Worm (Caenorhabditis elegans) whole organism, late embryonic: Measurements from ENCODE around the gene F14E5.2.

Experiments used
- C38D4.7 ChIP-seq: fragments of 200-800 bp; sonication (Bioruptor generic); optimal IDR thresholded peaks from 2 replicates; lab custom pipeline; 2018; ENCODE audit warnings: mild to moderate bottlenecking, missing genetic modification characterization, moderate library complexity, missing compliant biosample characterization
- F13H6.1 ChIP-seq: sonication (generic microtip); optimal IDR thresholded peaks from 2 replicates; lab custom pipeline; 2016; ENCODE audit warnings: missing genetic modification characterization, missing compliant biosample characterization
- K09A11.1 ChIP-seq: sonication (generic microtip); optimal IDR thresholded peaks from 2 replicates; lab custom pipeline; 2017; ENCODE audit warnings: antibody characterized with exemption, mild to moderate bottlenecking, missing genetic modification characterization, missing compliant biosample characterization; ENCODE audit not compliant: insufficient read depth
- T23F11.4 ChIP-seq: fragments of 200-800 bp; sonication (Bioruptor generic); optimal IDR thresholded peaks from 2 replicates; lab custom pipeline; 2018; ENCODE audit warnings: mild to moderate bottlenecking, missing genetic modification characterization, missing compliant biosample characterization
- Y22D7AL.16 ChIP-seq: sonication (generic microtip); optimal IDR thresholded peaks from 2 replicates; lab custom pipeline; 2016; ENCODE audit warnings: missing genetic modification characterization, missing compliant biosample characterization
- ahr-1 ChIP-seq: sonication (generic microtip); optimal IDR thresholded peaks from 2 replicates; lab custom pipeline; 2016; ENCODE audit warnings: missing genetic modification characterization, missing compliant biosample characterization
- ceh-18 ChIP-seq: sonication (generic microtip); optimal IDR thresholded peaks from 2 replicates; lab custom pipeline; 2016; ENCODE audit warnings: missing genetic modification characterization, missing compliant biosample characterization
- ceh-19 ChIP-seq: fragments of 200-800 bp; sonication (Bioruptor generic); optimal IDR thresholded peaks from 2 replicates; lab custom pipeline; 2018; ENCODE audit warnings: mild to moderate bottlenecking, missing genetic modification characterization, missing compliant biosample characterization
- ceh-22 ChIP-seq: sonication (generic microtip); optimal IDR thresholded peaks from 2 replicates; lab custom pipeline; 2017; ENCODE audit warnings: missing biosample characterization, missing genetic modification characterization
- ceh-34 ChIP-seq: sonication (generic microtip); optimal IDR thresholded peaks from 2 replicates; lab custom pipeline; 2016; ENCODE audit warnings: mild to moderate bottlenecking, missing genetic modification characterization, missing compliant biosample characterization
- ceh-48 ChIP-seq: sonication (generic microtip); optimal IDR thresholded peaks from 2 replicates; lab custom pipeline; 2016; ENCODE audit warnings: missing genetic modification characterization, inconsistent platforms, missing compliant biosample characterization
- ceh-9 ChIP-seq: sonication (generic microtip); optimal IDR thresholded peaks from 2 replicates; lab custom pipeline; 2016; ENCODE audit warnings: mild to moderate bottlenecking, missing genetic modification characterization, inconsistent platforms, missing compliant biosample characterization
- che-1 ChIP-seq: sonication (generic microtip); optimal IDR thresholded peaks from 2 replicates; lab custom pipeline; 2016; ENCODE audit warnings: mild to moderate bottlenecking, missing genetic modification characterization, missing compliant biosample characterization
- dve-1 ChIP-seq: sonication (generic microtip); optimal IDR thresholded peaks from 2 replicates; lab custom pipeline; 2017; ENCODE audit warnings: antibody characterized with exemption, mild to moderate bottlenecking, missing genetic modification characterization, missing compliant biosample characterization
- ets-4 ChIP-seq: sonication (generic microtip); optimal IDR thresholded peaks from 2 replicates; lab custom pipeline; 2016; ENCODE audit warnings: missing genetic modification characterization, missing compliant biosample characterization
- eyg-1 ChIP-seq: sonication (generic microtip); optimal IDR thresholded peaks from 2 replicates; lab custom pipeline; 2016; ENCODE audit warnings: missing genotype, missing genetic modification characterization, missing compliant biosample characterization
- fkh-10 ChIP-seq: fragments of 150-350 bp; optimal IDR thresholded peaks from 2 replicates; lab custom pipeline; 2014; ENCODE audit warnings: missing biosample characterization, missing genetic modification reagents, missing genetic modification characterization
- gmeb-2 ChIP-seq: sonication (generic microtip); optimal IDR thresholded peaks from 2 replicates; lab custom pipeline; 2016; ENCODE audit warnings: missing genetic modification characterization, inconsistent platforms, missing compliant biosample characterization
- hlh-13 ChIP-seq: fragments of 200-800 bp; sonication (Bioruptor generic); optimal IDR thresholded peaks from 2 replicates; lab custom pipeline; 2018; ENCODE audit warnings: mild to moderate bottlenecking, missing genetic modification characterization, missing compliant biosample characterization
- hlh-15 ChIP-seq: sonication (generic microtip); optimal IDR thresholded peaks from 2 replicates; lab custom pipeline; 2016; ENCODE audit warnings: missing genetic modification characterization, missing compliant biosample characterization
- hlh-30 ChIP-seq: sonication (generic microtip); optimal IDR thresholded peaks from 2 replicates; lab custom pipeline; 2017; ENCODE audit warnings: antibody characterized with exemption, missing genetic modification characterization, missing compliant biosample characterization; ENCODE audit not compliant: insufficient read depth
- hlh-8 ChIP-seq: sonication (generic microtip); optimal IDR thresholded peaks from 2 replicates; lab custom pipeline; 2016; ENCODE audit warnings: missing genotype, missing genetic modification characterization, missing compliant biosample characterization
- lin-11 ChIP-seq: fragments of 200-800 bp; sonication (Bioruptor generic); optimal IDR thresholded peaks from 2 replicates; lab custom pipeline; 2018; ENCODE audit warnings: mild to moderate bottlenecking, missing genetic modification characterization, missing compliant biosample characterization
- madf-2 ChIP-seq: sonication (generic microtip); optimal IDR thresholded peaks from 2 replicates; lab custom pipeline; 2017; ENCODE audit warnings: missing genetic modification characterization, missing compliant biosample characterization
- mec-3 ChIP-seq: sonication (generic microtip); optimal IDR thresholded peaks from 2 replicates; lab custom pipeline; 2016; ENCODE audit warnings: borderline replicate concordance, missing genetic modification characterization, missing compliant biosample characterization
- nhr-11 ChIP-seq: fragments of 150-350 bp; optimal IDR thresholded peaks from 2 replicates; lab custom pipeline; 2014; ENCODE audit warnings: missing biosample characterization, missing genetic modification characterization
- nhr-232 ChIP-seq: sonication (generic microtip); optimal IDR thresholded peaks from 2 replicates; lab custom pipeline; 2016; ENCODE audit warnings: missing genetic modification characterization, missing compliant biosample characterization
- npax-4 ChIP-seq: sonication (generic microtip); optimal IDR thresholded peaks from 2 replicates; lab custom pipeline; 2016; ENCODE audit warnings: missing genetic modification characterization, missing compliant biosample characterization
- odd-2 ChIP-seq: sonication (generic microtip); optimal IDR thresholded peaks from 2 replicates; lab custom pipeline; 2017; ENCODE audit warnings: antibody characterized with exemption, mild to moderate bottlenecking, missing genetic modification characterization, missing compliant biosample characterization
- pag-3 ChIP-seq: sonication (generic microtip); optimal IDR thresholded peaks from 2 replicates; lab custom pipeline; 2016; ENCODE audit warnings: missing compliant biosample characterization, missing genetic modification characterization, borderline replicate concordance
- pat-9 ChIP-seq: fragments of 200-800 bp; sonication (Bioruptor generic); optimal IDR thresholded peaks from 2 replicates; lab custom pipeline; 2018; ENCODE audit warnings: mild to moderate bottlenecking, missing genetic modification characterization, moderate library complexity, missing compliant biosample characterization
- pha-4 ChIP-seq: fragments of 150-350 bp; optimal IDR thresholded peaks from 2 replicates; lab custom pipeline; 2018; ENCODE audit warnings: missing biosample characterization, missing genetic modification reagents, missing genetic modification characterization
- pqm-1 ChIP-seq: sonication (generic microtip); optimal IDR thresholded peaks from 2 replicates; lab custom pipeline; 2016; ENCODE audit warnings: missing genetic modification characterization, missing compliant biosample characterization
- ref-2 ChIP-seq: sonication (generic microtip); optimal IDR thresholded peaks from 2 replicates; lab custom pipeline; 2016; ENCODE audit warnings: missing genetic modification characterization, missing compliant biosample characterization
- rnt-1 ChIP-seq: sonication (generic microtip); optimal IDR thresholded peaks from 2 replicates; lab custom pipeline; 2016; ENCODE audit warnings: missing genetic modification characterization, missing compliant biosample characterization
- sox-2 ChIP-seq: fragments of 200-800 bp; sonication (Bioruptor generic); IDR thresholded peaks from 2 replicates; pipeline ENCODE4 v1.3.6; 2022; ENCODE audit warnings: missing genetic modification reagents, missing genetic modification characterization, missing compliant biosample characterization
- syd-9 ChIP-seq: sonication (generic microtip); optimal IDR thresholded peaks from 2 replicates; lab custom pipeline; 2016; ENCODE audit warnings: mild to moderate bottlenecking, missing genetic modification characterization, moderate library complexity, missing compliant biosample characterization
- tbx-7 ChIP-seq: sonication (generic microtip); optimal IDR thresholded peaks from 2 replicates; lab custom pipeline; 2016; ENCODE audit warnings: missing genotype, missing genetic modification characterization, missing compliant biosample characterization
- unc-3 ChIP-seq, 2 experiments: fragments of 200-800 bp in 1 of 2; sonication (Bioruptor generic) in 1 of 2; sonication (generic microtip) in 1 of 2; conservative IDR thresholded peaks in 1 of 2; optimal IDR thresholded peaks in 1 of 2; 2 replicates each; pipeline versions ENCODE4 v1.3.6 to Lab custom; 2016 to 2022; ENCODE audit warnings: missing compliant biosample characterization in 2 of 2, missing genetic modification characterization in 2 of 2, missing genetic modification reagents in 1 of 2
- zip-5 ChIP-seq: sonication (generic microtip); optimal IDR thresholded peaks from 2 replicates; lab custom pipeline; 2016; ENCODE audit warnings: missing genetic modification characterization, missing compliant biosample characterization
- ztf-16 ChIP-seq: sonication (generic microtip); optimal IDR thresholded peaks from 2 replicates; lab custom pipeline; 2017; ENCODE audit warnings: missing genetic modification characterization, missing compliant biosample characterization

F14E5.2 gene

DNA sequence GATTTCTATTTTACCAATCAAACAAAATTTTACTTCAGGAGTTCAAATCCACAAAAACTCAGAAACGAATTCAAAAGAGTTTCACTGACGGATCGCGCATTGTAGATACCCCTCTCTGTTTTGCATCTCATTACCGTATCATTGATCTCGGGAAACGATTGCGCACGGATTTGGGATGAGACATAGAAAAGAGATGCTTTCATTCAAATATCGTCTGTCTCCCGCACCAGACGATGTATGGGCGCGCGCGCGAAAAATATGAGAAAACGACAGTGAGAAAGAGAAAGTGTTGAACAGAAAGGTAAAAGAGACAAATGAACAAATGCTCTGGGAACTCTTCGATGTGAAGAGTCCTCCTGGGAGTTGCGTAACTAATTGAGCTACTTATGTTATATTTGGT, 17.7 kb downstream of the F14E5.2 start:
- TF ChIP-seq mec-3: no peak
- TF ChIP-seq dve-1 (tag; lab: Kevin White, UChicago): no peak
- TF ChIP-seq hlh-30 (tag; lab: Kevin White, UChicago): no peak
- TF ChIP-seq pqm-1 (tag; lab: Kevin White, UChicago): no peak

DNA sequence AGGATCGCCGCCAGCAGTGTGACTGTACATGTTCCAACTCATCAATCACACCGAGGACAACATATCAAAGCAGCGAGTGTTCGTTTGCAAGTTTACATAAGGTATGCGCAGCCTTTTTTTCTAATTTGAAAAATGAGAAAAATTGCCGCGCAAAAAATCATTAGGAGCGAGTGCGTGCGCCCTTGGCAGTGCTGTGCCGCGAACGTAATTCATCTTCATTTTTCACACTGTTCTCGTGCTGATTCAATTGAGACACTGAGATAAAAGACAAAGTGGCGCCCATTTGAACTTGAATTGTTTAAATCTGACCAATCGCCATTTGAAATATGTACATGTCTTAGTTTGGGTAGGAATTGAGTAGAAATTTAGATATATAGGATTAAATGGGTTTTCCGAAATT, 19.1 kb downstream of the F14E5.2 start:
- TF ChIP-seq ceh-18 (tag; lab: Kevin White, UChicago): no peak
- TF ChIP-seq hlh-13: no peak
- TF ChIP-seq zip-5 (tag; lab: Kevin White, UChicago): no peak
- no peak for TF ChIP-seq ref-2 (tag; lab: Kevin White, UChicago)
- no peak for TF ChIP-seq ceh-48 (tag; lab: Kevin White, UChicago)
- no peak for TF ChIP-seq ztf-16 (tag; lab: Kevin White, UChicago)
- no peak for TF ChIP-seq F13H6.1
- no peak for TF ChIP-seq nhr-11 (tag; lab: Kevin White, UChicago)
- TF ChIP-seq pag-3 (tag; lab: Kevin White, UChicago): no peak
- TF ChIP-seq nhr-232 (tag; lab: Kevin White, UChicago): no peak
- TF ChIP-seq pha-4 (tag; lab: Kevin White, UChicago): no peak
- TF ChIP-seq ceh-9 (tag; lab: Kevin White, UChicago): no peak
- TF ChIP-seq Y22D7AL.16 (tag; lab: Kevin White, UChicago): no peak
- no peak for TF ChIP-seq C38D4.7 (GFP tag; lab: Kevin White, UChicago)
- no peak for TF ChIP-seq eyg-1 (tag; lab: Kevin White, UChicago)

DNA sequence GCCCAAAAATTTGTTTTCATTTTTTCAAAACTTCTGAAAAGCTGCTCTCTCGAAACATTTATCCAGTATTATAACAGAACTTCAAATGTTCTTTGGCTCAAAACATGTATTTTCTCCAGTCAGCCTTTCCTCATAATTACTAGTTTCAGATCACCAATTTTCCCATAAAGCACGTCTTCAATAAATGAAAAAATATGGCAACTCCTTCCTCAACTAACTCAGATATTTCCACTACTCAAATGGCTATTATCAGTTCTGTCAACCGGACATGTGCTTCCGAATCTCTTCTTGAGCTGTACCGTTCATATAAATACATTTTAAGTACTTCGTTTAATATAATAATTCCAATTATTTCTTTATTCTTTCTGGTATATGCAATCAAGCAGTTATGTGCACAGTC, 21.2 kb downstream of the F14E5.2 start, which contains the start of gene sra-13:
TSS of gene sra-13 (plus strand) at position 195 of the 400 bp plus-strand sequence.
- TF ChIP-seq ceh-22: no peak
- TF ChIP-seq, all 69 proteins: peak for 0

DNA sequence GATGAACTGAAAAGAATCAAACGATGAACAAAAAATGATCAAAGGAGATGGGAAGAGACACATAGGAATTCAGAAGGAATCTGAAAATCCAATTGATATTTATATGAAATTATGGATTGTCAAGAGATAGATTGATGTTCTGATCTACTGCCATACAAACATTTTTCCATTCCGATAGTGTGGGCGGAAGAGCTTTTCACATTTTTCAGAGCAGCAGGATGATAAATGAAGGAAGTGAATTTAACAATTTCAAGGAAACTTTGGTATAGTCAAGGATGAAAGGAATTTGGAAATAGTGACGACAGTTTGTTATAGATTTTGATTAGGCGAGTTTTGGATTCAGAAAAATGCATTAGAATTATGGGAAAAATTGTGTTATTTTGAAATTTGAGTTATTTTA, 23.4 kb downstream of the F14E5.2 start, which contains the start of gene ubc-24:
TSS of gene ubc-24 (plus strand) at position 301 of the 400 bp plus-strand sequence.
- TF ChIP-seq che-1: no peak
- no peak for TF ChIP-seq unc-3 (GFP tag; conservative IDR thresholded peaks at IDR 0.05; lab: Robert Waterston, UW)
- TF ChIP-seq unc-3 (tag; optimal IDR thresholded peaks at IDR 0.05; lab: Kevin White, UChicago): no peak
- no peak for TF ChIP-seq ahr-1 (tag; lab: Kevin White, UChicago)
- TF ChIP-seq madf-2: no peak
- TF ChIP-seq ceh-34 (tag; lab: Kevin White, UChicago): no peak
- TF ChIP-seq odd-2 (tag; lab: Kevin White, UChicago): no peak
- TF ChIP-seq T23F11.4 (GFP tag; lab: Kevin White, UChicago): no peak
- TF ChIP-seq rnt-1: no peak
- TF ChIP-seq sox-2 (GFP tag; lab: Robert Waterston, UW): no peak
- TF ChIP-seq pat-9: no peak
- TF ChIP-seq gmeb-2 (tag; lab: Kevin White, UChicago): no peak
- no peak for TF ChIP-seq npax-4 (tag; lab: Kevin White, UChicago)

DNA sequence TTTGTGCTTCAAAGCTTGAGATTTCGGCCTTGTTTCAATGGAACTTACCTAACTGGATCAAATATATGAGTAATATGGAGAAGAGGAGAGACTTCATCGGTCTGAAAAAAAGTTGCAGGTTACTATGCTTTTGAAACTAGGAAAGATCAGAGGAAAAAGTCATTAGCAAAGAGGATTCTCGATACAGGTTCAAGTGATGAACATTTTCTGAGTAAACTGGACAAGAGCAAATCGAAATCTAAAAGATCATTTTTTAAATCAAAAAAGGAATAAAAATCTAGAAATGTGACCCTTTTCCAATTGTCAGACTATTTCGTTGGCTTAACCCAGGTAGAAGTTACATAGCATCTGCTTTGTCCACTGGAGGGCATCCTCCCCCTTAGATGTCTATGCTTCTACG, 23.9 kb downstream of the F14E5.2 start, which contains the start of gene skpo-1:
TSS of gene skpo-1 (minus strand) at position 101 of the 400 bp plus-strand sequence.
- TF ChIP-seq syd-9 (tag; lab: Kevin White, UChicago) (no peak), pat-9 (no peak), che-1 (no peak), fkh-10 (no peak), hlh-8 (tag; lab: Kevin White, UChicago) (no peak), ref-2 (tag; lab: Kevin White, UChicago) (no peak), mec-3 (no peak), hlh-15 (no peak), ceh-19 (no peak), madf-2 (no peak), nhr-232 (tag; lab: Kevin White, UChicago) (no peak), K09A11.1 (tag; lab: Kevin White, UChicago) (no peak), lin-11 (tag; lab: Kevin White, UChicago) (no peak), F13H6.1 (no peak), tbx-7 (tag; lab: Kevin White, UChicago) (no peak), ets-4 (no peak), Y22D7AL.16 (tag; lab: Kevin White, UChicago) (no peak), dve-1 (tag; lab: Kevin White, UChicago) (no peak)
